Fruit fly (Drosophila melanogaster): ENCODE measurements around the gene bnb.
A peak's percentile ranks its signal among the peaks of the same experiment; 100 is the strongest.

bnb gene

DNA sequence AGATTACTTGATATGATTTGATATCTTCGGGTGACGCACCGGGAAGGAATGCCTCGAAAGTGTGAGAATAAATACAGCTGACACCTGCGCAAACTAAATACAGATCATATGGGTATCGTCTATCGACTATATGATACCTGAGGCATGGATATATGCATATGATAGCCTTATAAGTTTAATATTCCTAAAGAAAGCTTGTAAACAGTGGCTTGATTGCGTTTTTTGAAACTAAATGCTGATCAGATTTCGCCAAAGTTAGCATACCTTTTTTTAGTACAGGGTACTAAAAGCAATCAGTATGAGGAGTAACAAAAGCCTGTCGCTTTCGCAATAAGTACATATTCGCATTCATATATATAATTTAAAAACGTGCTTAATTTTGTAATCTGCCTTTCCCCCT is 36.9 kb upstream of the bnb start (continued):
- TF ChIP-seq CG17385 (GFP tag; optimal IDR thresholded peaks at IDR 0.05) (no peak), Max (GFP tag; optimal IDR thresholded peaks at IDR 0.05) (peak; percentile 0), CG17186 (GFP tag; optimal IDR thresholded peaks at IDR 0.05) (no peak), run (tag; optimal IDR thresholded peaks at IDR 0.05) (no peak), CG12071 (GFP tag; optimal IDR thresholded peaks at IDR 0.05) (peak; percentile 7), pum (GFP tag; optimal IDR thresholded peaks at IDR 0.05) (peak; percentile 17), CG14441 (GFP tag; IDR thresholded peaks at IDR 0.05) (peak; percentile 59), wor (GFP tag; IDR thresholded peaks at IDR 0.05) (no peak), BtbVII (GFP tag; optimal IDR thresholded peaks at IDR 0.05) (no peak), CG8478 (optimal IDR thresholded peaks at IDR 0.05) (no peak), pfk (GFP tag; optimal IDR thresholded peaks at IDR 0.05) (no peak), CG4328 (GFP tag; optimal IDR thresholded peaks at IDR 0.05) (no peak), CG13894 (tag; optimal IDR thresholded peaks at IDR 0.05) (no peak), dpn (GFP tag; optimal IDR thresholded peaks at IDR 0.05) (peak in 1 of 2 experiments; percentile 18), CG18476 (GFP tag; optimal IDR thresholded peaks at IDR 0.05) (no peak), CG13624 (GFP tag; optimal IDR thresholded peaks at IDR 0.05) (peak; percentile 2), tgo (GFP tag; IDR thresholded peaks at IDR 0.05) (peak; percentile 21; the same call in 1 of the 3 replicates), sens (GFP tag) (peak; percentile 82), caup (GFP tag; optimal IDR thresholded peaks at IDR 0.05; ENCODE audit: severe bottlenecking) (peak; percentile 29), vvl (GFP tag; IDR thresholded peaks at IDR 0.05) (peak; percentile 51; the same call in 1 of the 2 replicates), CG6689 (GFP tag; IDR thresholded peaks at IDR 0.05) (0 out of 2 replicates have a peak, but pooled peaks have one; percentile 39), HLH3B (GFP tag; IDR thresholded peaks at IDR 0.05) (peak; percentile 51), NK7.1 (GFP tag; optimal IDR thresholded peaks at IDR 0.05) (no peak), CG14050 (GFP tag; IDR thresholded peaks at IDR 0.05) (0 out of 3 replicates have a peak, but pooled peaks have one; percentile 22), CG17912 (GFP tag; optimal IDR thresholded peaks at IDR 0.05) (no peak), CG6272 (GFP tag; IDR thresholded peaks at IDR 0.05) (no peak), CoRest (tag; optimal IDR thresholded peaks at IDR 0.05) (no peak), ftz-f1 (GFP tag; optimal IDR thresholded peaks at IDR 0.05) (no peak), CG1603 (tag; optimal IDR thresholded peaks at IDR 0.05) (peak; percentile 27), CG11696 (GFP tag; IDR thresholded peaks at IDR 0.05) (no peak), HLHmδ (GFP tag; optimal IDR thresholded peaks at IDR 0.05) (no peak), CG11247 (GFP tag; IDR thresholded peaks at IDR 0.05) (0 out of 2 replicates have a peak, but pooled peaks have one; percentile 13), CG3065 (GFP tag; optimal IDR thresholded peaks at IDR 0.05) (no peak), CG1602 (GFP tag; optimal IDR thresholded peaks at IDR 0.05) (no peak), bcd (GFP tag; optimal IDR thresholded peaks at IDR 0.05) (peak; percentile 4), Asciz (GFP tag; optimal IDR thresholded peaks at IDR 0.05) (peak; percentile 14), Stat92E (GFP tag; optimal IDR thresholded peaks at IDR 0.05) (no peak), E2f1 (GFP tag; IDR thresholded peaks at IDR 0.05) (no peak), psq (GFP tag; optimal IDR thresholded peaks at IDR 0.05) (no peak), Camta (GFP tag; optimal IDR thresholded peaks at IDR 0.05) (no peak), pita (GFP tag; optimal IDR thresholded peaks at IDR 0.05) (no peak), CG4854 (GFP tag; optimal IDR thresholded peaks at IDR 0.05) (no peak), fru (optimal IDR thresholded peaks at IDR 0.05) (no peak), nerfin-2 (GFP tag; IDR thresholded peaks at IDR 0.05; ENCODE audit: partially characterized antibody) (no peak), dimm (GFP tag; IDR thresholded peaks at IDR 0.05) (no peak), Bdp1 (GFP tag; optimal IDR thresholded peaks at IDR 0.05) (no peak), CG2889 (GFP tag; IDR thresholded peaks at IDR 0.05) (no peak), CG9727 (GFP tag; optimal IDR thresholded peaks at IDR 0.05) (peak; percentile 26), Elba2 (GFP tag; optimal IDR thresholded peaks at IDR 0.05) (no peak), esg (GFP tag; conservative IDR thresholded peaks at IDR 0.05) (peak; percentile 53), mam (GFP tag; optimal IDR thresholded peaks at IDR 0.05) (peak; percentile 40), gcm2 (GFP tag; optimal IDR thresholded peaks at IDR 0.05) (no peak)
